Fruit fly (Drosophila melanogaster): ENCODE data around the gene CG14963.

Gene CG14963

dm6 chr3L:3178530-3179096 lies 6.3 kb upstream of the CG14963 start, which contains the start of the genes MnM and Girdin (continued):
- TF ChIP-seq CG4730 (GFP tag; IDR thresholded peaks at IDR 0.05) (0 out of 2 replicates have a peak, but pooled peaks have one; percentile 11), wek (GFP tag; optimal IDR thresholded peaks at IDR 0.05) (no peak), Dek (tag; optimal IDR thresholded peaks at IDR 0.05) (peak; percentile 29), Scr (GFP tag; IDR thresholded peaks at IDR 0.05; ENCODE audit: partially characterized antibody) (peak; percentile 92), Hey (tag; optimal IDR thresholded peaks at IDR 0.05) (no peak), Sry-β (GFP tag; optimal IDR thresholded peaks at IDR 0.05) (peak; percentile 92), CG14710 (tag; optimal IDR thresholded peaks at IDR 0.05) (peak; percentile 75), CG14667 (GFP tag; IDR thresholded peaks at IDR 0.05) (no peak), TFAM (GFP tag; optimal IDR thresholded peaks at IDR 0.05) (no peak), CG10654 (GFP tag; optimal IDR thresholded peaks at IDR 0.05) (peak; percentile 43), CG1024 (GFP tag; IDR thresholded peaks at IDR 0.05) (no peak), sr (GFP tag; IDR thresholded peaks at IDR 0.05) (no peak), unpg (GFP tag; optimal IDR thresholded peaks at IDR 0.05) (no peak), CG9797 (GFP tag; optimal IDR thresholded peaks at IDR 0.05) (peak; percentile 50), CG9609 (GFP tag; optimal IDR thresholded peaks at IDR 0.05) (peak; percentile 79), chm (GFP tag; IDR thresholded peaks at IDR 0.05) (no peak), p53 (GFP tag; optimal IDR thresholded peaks at IDR 0.05) (peak; percentile 40), E2f2 (GFP tag; IDR thresholded peaks at IDR 0.05) (peak; percentile 84), Xbp1 (GFP tag; optimal IDR thresholded peaks at IDR 0.05) (peak; percentile 79), CG32772 (GFP tag; IDR thresholded peaks at IDR 0.05) (peak; percentile 44; the same call in 1 of the 2 replicates), CrebB (tag; optimal IDR thresholded peaks at IDR 0.05) (peak; percentile 12), Adf1 (GFP tag; IDR thresholded peaks at IDR 0.05) (no peak), dimm (GFP tag; IDR thresholded peaks at IDR 0.05) (no peak), CG5245 (GFP tag; optimal IDR thresholded peaks at IDR 0.05) (peak; percentile 55), CG7556 (GFP tag; optimal IDR thresholded peaks at IDR 0.05) (no peak), CG34422 (GFP tag; IDR thresholded peaks at IDR 0.05) (no peak), disco-r (GFP tag; optimal IDR thresholded peaks at IDR 0.05) (peak; percentile 44), CG18262 (tag; optimal IDR thresholded peaks at IDR 0.05) (no peak), CG3838 (GFP tag; optimal IDR thresholded peaks at IDR 0.05) (no peak), HmgZ (tag; optimal IDR thresholded peaks at IDR 0.05) (peak; percentile 82), inv (GFP tag; IDR thresholded peaks at IDR 0.05; ENCODE audit: partially characterized antibody) (peak; percentile 87), CG3407 (GFP tag; optimal IDR thresholded peaks at IDR 0.05) (no peak), CG3847 (GFP tag; IDR thresholded peaks at IDR 0.05) (peak; percentile 73), Eip74EF (GFP tag; optimal IDR thresholded peaks at IDR 0.05) (no peak), lbe (GFP tag; optimal IDR thresholded peaks at IDR 0.05) (no peak), ase (GFP tag; IDR thresholded peaks at IDR 0.05) (no peak), CG2116 (GFP tag; optimal IDR thresholded peaks at IDR 0.05) (peak; percentile 85), Side (GFP tag; optimal IDR thresholded peaks at IDR 0.05) (peak; percentile 49), ara (GFP tag; IDR thresholded peaks at IDR 0.05) (peak; percentile 30; the same call in 1 of the 2 replicates), Trl (optimal IDR thresholded peaks at IDR 0.05) (peak in 1 of 2 experiments; percentile 22), Trl (GFP tag; optimal IDR thresholded peaks at IDR 0.05) (peak; percentile 77), CG17802 (tag; optimal IDR thresholded peaks at IDR 0.05) (no peak), lab (GFP tag; optimal IDR thresholded peaks at IDR 0.05) (no peak), chif (GFP tag; optimal IDR thresholded peaks at IDR 0.05) (peak; percentile 37 to 74), Dll (GFP tag; IDR thresholded peaks at IDR 0.05; ENCODE audit: partially characterized antibody) (peak; percentile 93), sim (GFP tag; IDR thresholded peaks at IDR 0.05) (no peak), rib (GFP tag; IDR thresholded peaks at IDR 0.05) (no peak), CG3065 (GFP tag; optimal IDR thresholded peaks at IDR 0.05) (no peak), gce (GFP tag; IDR thresholded peaks at IDR 0.05) (no peak), CkIIα-i1 (GFP tag; IDR thresholded peaks at IDR 0.05) (no peak), CG7839 (tag; optimal IDR thresholded peaks at IDR 0.05) (no peak)
